Fruit fly (Drosophila melanogaster): ENCODE results near the gene Eato.

- TF ChIP-seq HLH106 (tag; optimal IDR thresholded peaks at IDR 0.05), result peak; percentile 100
- no peak for TF ChIP-seq brk (GFP tag; optimal IDR thresholded peaks at IDR 0.05)
- TF ChIP-seq usp (GFP tag; optimal IDR thresholded peaks at IDR 0.05), result no peak
- peak; percentile 99 for TF ChIP-seq psq (GFP tag; optimal IDR thresholded peaks at IDR 0.05)
- TF ChIP-seq Hr78 (GFP tag; optimal IDR thresholded peaks at IDR 0.05), result no peak
- no peak for TF ChIP-seq lola (GFP tag; optimal IDR thresholded peaks at IDR 0.05)
- no peak for TF ChIP-seq tai (GFP tag; optimal IDR thresholded peaks at IDR 0.05)
- no peak for TF ChIP-seq Abd-B (GFP tag; optimal IDR thresholded peaks at IDR 0.05)
- TF ChIP-seq br (GFP tag; optimal IDR thresholded peaks at IDR 0.05), result peak; percentile 100
- peak; percentile 100 for TF ChIP-seq woc (GFP tag; optimal IDR thresholded peaks at IDR 0.05)
- TF ChIP-seq dmrt93B (GFP tag; optimal IDR thresholded peaks at IDR 0.05), result peak; percentile 99
- peak; percentile 100 for TF ChIP-seq fru (GFP tag; optimal IDR thresholded peaks at IDR 0.05)
- peak; percentile 97 for TF ChIP-seq Mio (GFP tag; optimal IDR thresholded peaks at IDR 0.05)
- TF ChIP-seq Myc (optimal IDR thresholded peaks at IDR 0.05), result peak; percentile 6
Observed at dm6 chr2L:13835002-13835910, 51.4 kb downstream of the Eato start, which contains the start of the genes mRpS23 and CenG1A.
